Worm (Caenorhabditis elegans): ENCODE measurements around the gene R05D8.11.

Gene R05D8.11

DNA sequence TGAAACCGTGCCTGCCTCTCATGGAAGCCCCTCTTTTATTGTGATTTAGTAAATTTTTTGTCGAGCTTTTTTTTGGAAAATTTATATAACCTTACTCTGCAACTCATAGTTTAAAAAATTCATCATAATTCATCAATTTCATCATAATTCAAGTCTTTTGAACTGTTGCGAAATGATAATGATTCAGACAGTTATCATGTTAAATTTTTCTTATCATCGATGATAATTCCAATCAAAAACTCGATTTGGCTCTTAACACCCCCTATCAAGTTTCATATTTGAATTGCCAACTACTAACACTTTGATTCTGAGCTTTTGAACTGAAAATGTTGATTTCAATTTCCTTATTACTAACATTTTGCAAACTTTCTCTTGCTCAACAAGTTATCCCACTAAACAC is 29.5 kb upstream of the R05D8.11 start, which contains the start of gene F54E2.1:
F54E2.1 (plus strand) TSS at position 235 of the 400 bp plus-strand sequence.
- TF ChIP-seq nhr-2 (tag; optimal IDR thresholded peaks at IDR 0.05) (no peak), M03D4.4 (tag; optimal IDR thresholded peaks at IDR 0.05) (no peak), sem-2 (GFP tag; optimal IDR thresholded peaks at IDR 0.05) (no peak), pha-4 (tag; optimal IDR thresholded peaks at IDR 0.05) (no peak), nhr-237 (tag; optimal IDR thresholded peaks at IDR 0.05) (no peak)

DNA sequence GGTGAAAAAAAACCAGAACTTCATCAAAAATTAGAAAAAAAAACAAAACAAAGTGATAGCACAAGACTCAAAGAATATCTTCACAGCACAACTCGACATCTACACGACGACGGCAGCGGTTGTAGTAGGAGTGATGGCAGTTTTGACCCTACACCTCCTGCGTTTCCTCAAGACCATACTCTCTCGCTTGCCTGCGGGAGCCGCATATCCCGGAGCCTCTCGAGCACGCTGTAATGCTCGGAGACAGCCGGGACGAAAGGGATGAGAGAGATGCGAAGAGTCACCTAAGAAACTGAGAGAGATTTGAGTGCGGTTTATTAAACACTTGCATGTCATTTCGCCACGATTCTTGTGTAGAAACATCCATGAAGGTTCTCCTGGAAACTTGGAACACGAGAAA is 28.8 kb upstream of the R05D8.11 start:
- TF ChIP-seq unc-120 (tag; optimal IDR thresholded peaks at IDR 0.05; ENCODE audit: poor library complexity, severe bottlenecking) (peak; percentile 46), ces-1 (GFP tag; optimal IDR thresholded peaks at IDR 0.05) (no peak), elt-3 (tag; optimal IDR thresholded peaks at IDR 0.05) (no peak), drap-1 (GFP tag; optimal IDR thresholded peaks at IDR 0.05) (no peak), hlh-1 (tag; optimal IDR thresholded peaks at IDR 0.05) (peak; percentile 32), nhr-76 (tag; optimal IDR thresholded peaks at IDR 0.05) (no peak), nhr-2 (tag; optimal IDR thresholded peaks at IDR 0.05) (no peak)

DNA sequence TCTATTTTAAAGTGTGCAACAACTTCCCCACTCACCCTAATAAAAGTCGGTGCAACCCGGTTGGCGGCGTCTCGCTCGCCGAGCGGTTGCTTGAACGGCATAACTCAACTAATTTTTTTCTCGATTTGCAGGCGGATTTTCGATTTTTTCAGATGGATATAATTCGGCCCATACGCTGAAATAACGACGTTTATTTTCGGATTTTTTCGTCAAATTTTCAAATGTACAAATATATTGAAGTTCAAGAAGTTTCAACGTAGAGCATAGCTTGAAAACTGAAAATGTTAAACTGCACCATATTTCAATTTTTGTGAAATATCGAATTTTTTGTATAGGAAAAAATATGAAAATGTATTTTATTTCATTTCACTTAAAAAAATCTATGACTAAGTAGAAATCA is 27.1 kb upstream of the R05D8.11 start, which contains the start of gene ketn-1:
ketn-1 (minus strand) TSS at position 101 of the 400 bp plus-strand sequence.
- TF ChIP-seq unc-120 (tag; optimal IDR thresholded peaks at IDR 0.05; ENCODE audit: poor library complexity, severe bottlenecking) (no peak), snpc-4 (tag; optimal IDR thresholded peaks at IDR 0.05) (no peak), ces-1 (GFP tag; optimal IDR thresholded peaks at IDR 0.05) (no peak), nhr-237 (tag; optimal IDR thresholded peaks at IDR 0.05) (no peak), sem-2 (GFP tag; optimal IDR thresholded peaks at IDR 0.05) (no peak), ceh-39 (tag; optimal IDR thresholded peaks at IDR 0.05) (no peak), nhr-28 (tag; optimal IDR thresholded peaks at IDR 0.05) (no peak), unc-39 (tag; optimal IDR thresholded peaks at IDR 0.05) (no peak), flh-1 (GFP tag; optimal IDR thresholded peaks at IDR 0.05) (no peak), drap-1 (GFP tag; optimal IDR thresholded peaks at IDR 0.05) (no peak), ztf-11 (tag; optimal IDR thresholded peaks at IDR 0.05) (no peak), ceh-43 (GFP tag; optimal IDR thresholded peaks at IDR 0.05) (no peak), lsy-2 (tag; optimal IDR thresholded peaks at IDR 0.05) (no peak), mab-5 (tag; optimal IDR thresholded peaks at IDR 0.05) (no peak), lin-32 (GFP tag; optimal IDR thresholded peaks at IDR 0.05) (no peak)

DNA sequence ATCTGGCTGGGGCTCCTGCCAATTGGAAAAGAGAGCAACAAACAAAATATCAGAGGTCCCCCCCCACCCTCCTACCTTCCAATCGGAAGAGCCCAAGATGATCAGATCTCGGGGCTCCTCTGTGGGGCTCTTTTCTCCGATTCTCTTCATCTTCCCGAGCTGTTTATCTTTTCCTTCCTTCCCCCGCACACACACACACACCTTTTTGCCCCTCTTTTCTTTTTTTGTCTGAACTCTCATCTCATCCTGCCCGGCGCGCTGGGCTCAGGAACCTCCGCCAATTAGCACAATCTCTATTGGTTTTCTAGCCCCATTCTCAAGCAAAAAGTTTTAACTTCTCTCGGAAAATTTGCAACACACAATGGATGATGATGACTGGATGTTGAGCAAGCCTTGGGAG is 22.6 kb upstream of the R05D8.11 start:
- TF ChIP-seq sptf-1 (tag; optimal IDR thresholded peaks at IDR 0.05) (no peak), unc-120 (tag; optimal IDR thresholded peaks at IDR 0.05; ENCODE audit: poor library complexity, severe bottlenecking) (peak; percentile 53)

DNA sequence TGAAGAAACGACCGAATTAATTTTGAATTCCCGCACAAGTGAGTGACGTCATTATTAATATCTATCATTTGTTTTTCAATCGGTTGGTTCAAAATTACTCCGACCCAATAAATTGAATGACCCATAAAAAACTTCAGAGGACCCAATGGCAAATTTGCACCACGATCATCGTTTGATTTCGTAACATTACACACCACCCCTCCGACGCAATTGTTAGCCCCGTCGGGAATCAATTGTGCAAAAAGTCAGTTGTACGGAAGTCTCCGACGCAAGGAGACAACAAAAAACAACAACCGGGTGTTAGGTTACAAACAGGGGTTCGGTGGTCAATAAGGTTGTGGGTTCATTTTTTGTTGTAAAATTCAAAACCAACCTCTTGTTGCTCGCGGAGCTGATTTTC is 21.3 kb upstream of the R05D8.11 start:
- TF ChIP-seq zip-8 (tag; optimal IDR thresholded peaks at IDR 0.05) (peak; percentile 13), hlh-1 (tag; optimal IDR thresholded peaks at IDR 0.05) (peak; percentile 48), elt-1 (tag; optimal IDR thresholded peaks at IDR 0.05; ENCODE audit: borderline replicate concordance, insufficient read depth) (no peak)

DNA sequence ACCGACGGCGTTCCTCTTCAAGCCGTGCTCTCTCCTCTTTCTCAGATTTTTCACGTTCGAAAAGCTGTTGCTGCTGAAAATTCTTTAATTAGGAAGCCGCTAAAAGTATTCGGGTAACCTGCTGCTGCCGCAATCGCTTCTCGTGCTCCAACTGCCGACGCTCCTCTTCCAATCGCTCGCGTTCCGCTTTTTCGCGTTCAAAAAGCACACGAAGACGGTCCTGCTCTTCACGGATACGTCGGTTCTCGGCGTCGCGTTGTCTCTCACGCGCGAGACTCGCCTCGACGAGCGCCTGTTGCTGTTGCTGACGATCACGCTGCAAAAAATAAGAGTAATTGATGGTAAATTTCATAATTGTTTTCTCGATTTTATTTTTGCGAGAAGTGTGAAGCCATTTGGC is 20.0 kb upstream of the R05D8.11 start:
- TF ChIP-seq ceh-43 (GFP tag; optimal IDR thresholded peaks at IDR 0.05) (no peak), nhr-12 (tag; optimal IDR thresholded peaks at IDR 0.05) (no peak), zip-8 (tag; optimal IDR thresholded peaks at IDR 0.05) (no peak), mab-5 (tag; optimal IDR thresholded peaks at IDR 0.05) (no peak), pha-4 (tag; optimal IDR thresholded peaks at IDR 0.05) (no peak)

DNA sequence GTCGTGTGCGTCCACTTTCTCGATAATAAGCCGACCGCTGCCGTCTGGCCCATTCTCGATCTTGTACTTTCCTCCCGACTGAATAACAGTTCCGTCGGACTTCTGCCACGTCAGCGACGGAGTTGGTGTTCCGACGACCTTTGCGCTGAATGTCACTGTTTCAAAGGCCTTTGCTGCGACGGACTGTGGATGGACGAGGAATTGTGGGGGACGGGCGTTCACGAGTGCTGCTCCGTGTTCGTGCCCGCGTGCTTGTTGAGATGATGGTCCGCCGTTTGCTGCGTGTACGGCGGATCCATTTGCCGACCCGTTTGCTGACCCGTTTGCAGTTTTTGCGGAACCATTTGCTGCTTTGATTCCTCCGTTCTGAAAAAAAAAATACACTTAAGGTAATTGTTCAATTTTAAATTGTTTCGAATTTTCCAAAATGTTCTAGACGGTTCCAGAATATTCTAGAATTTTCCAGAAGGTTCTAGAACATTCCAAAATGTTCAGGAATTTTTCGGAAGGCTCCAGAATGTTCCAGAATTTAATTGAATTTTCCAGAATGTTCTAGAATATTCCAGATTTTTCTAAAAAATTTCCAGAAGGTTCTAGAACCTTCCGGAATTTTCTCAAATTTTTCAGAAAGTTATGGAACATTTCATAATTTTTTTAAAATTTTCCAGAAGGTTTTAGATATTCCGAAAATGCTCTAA is 18.6 kb upstream of the R05D8.11 start:
- no peak for TF ChIP-seq M03D4.4 (tag; optimal IDR thresholded peaks at IDR 0.05)
- no peak for TF ChIP-seq lin-13 (tag; optimal IDR thresholded peaks at IDR 0.05)
- no peak for TF ChIP-seq zip-8 (tag; optimal IDR thresholded peaks at IDR 0.05)
- TF ChIP-seq unc-62 (GFP tag; optimal IDR thresholded peaks at IDR 0.05), result no peak
- no peak for TF ChIP-seq elt-3 (tag; optimal IDR thresholded peaks at IDR 0.05)
- no peak for TF ChIP-seq tbx-8 (GFP tag; optimal IDR thresholded peaks at IDR 0.05)
- TF ChIP-seq unc-120 (tag; optimal IDR thresholded peaks at IDR 0.05; ENCODE audit: poor library complexity, severe bottlenecking), result no peak
- TF ChIP-seq lsy-2 (tag; optimal IDR thresholded peaks at IDR 0.05), result no peak
- TF ChIP-seq nhr-28 (tag; optimal IDR thresholded peaks at IDR 0.05), result no peak
- no peak for TF ChIP-seq lin-32 (GFP tag; optimal IDR thresholded peaks at IDR 0.05)
- TF ChIP-seq elt-1 (tag; optimal IDR thresholded peaks at IDR 0.05; ENCODE audit: borderline replicate concordance, insufficient read depth), result no peak
- no peak for TF ChIP-seq ceh-83 (GFP tag; optimal IDR thresholded peaks at IDR 0.05)

All from whole organism, mixed stage, embryonic.